Worm (Caenorhabditis elegans) whole organism, L1 larva: Measurements from ENCODE around the gene cdc-73.

Experiments used
- C04F5.9 ChIP-seq: sonication (generic microtip); optimal IDR thresholded peaks from 2 replicates; lab custom pipeline; 2016; ENCODE audit warnings: missing genetic modification characterization, missing compliant biosample characterization
- C16A3.4 ChIP-seq: fragments of 150-350 bp; optimal IDR thresholded peaks from 2 replicates; lab custom pipeline; 2014; ENCODE audit warnings: missing biosample characterization, missing genetic modification characterization
- alr-1 ChIP-seq: fragments of 200-800 bp; sonication (Bioruptor generic); optimal IDR thresholded peaks from 2 replicates; lab custom pipeline; 2018; ENCODE audit warnings: borderline replicate concordance, mild to moderate bottlenecking, missing genetic modification characterization, missing compliant biosample characterization
- aly-2 ChIP-seq: fragments of 150-350 bp; optimal IDR thresholded peaks from 2 replicates; lab custom pipeline; 2014; ENCODE audit warnings: missing biosample characterization, missing genetic modification characterization
- ceh-82 ChIP-seq, 3 experiments: fragments of 150-350 bp in 1 of 3; sonication (generic microtip) in 2 of 3; optimal IDR thresholded peaks; 2 replicates each; lab custom pipeline; 2014 to 2017; ENCODE audit warnings: missing biosample characterization in 3 of 3, missing genetic modification characterization in 3 of 3
- ceh-88 ChIP-seq: fragments of 200-800 bp; sonication (Bioruptor generic); IDR thresholded peaks from 2 replicates; pipeline ENCODE4 v1.3.6; 2022; ENCODE audit warnings: missing genetic modification characterization, missing compliant biosample characterization
- ces-1 ChIP-seq: fragments of 150-350 bp; optimal IDR thresholded peaks from 2 replicates; lab custom pipeline; 2014; ENCODE audit warnings: missing biosample characterization, missing genetic modification reagents, missing genetic modification characterization
- dsc-1 ChIP-seq: sonication (generic microtip); optimal IDR thresholded peaks from 2 replicates; lab custom pipeline; 2016; ENCODE audit warnings: mild to moderate bottlenecking, missing genetic modification characterization, missing compliant biosample characterization
- efl-1 ChIP-seq, 4 experiments: fragments of 150-350 bp; optimal IDR thresholded peaks in 3 of 4; peaks in 1 of 4; 1 replicate in 1 of 4; 2 replicates in 3 of 4; lab custom pipeline; 2014; ENCODE audit warnings: missing biosample characterization in 2 of 4, missing genetic modification characterization in 2 of 4, missing genetic modification reagents in 2 of 4
- efl-3 ChIP-seq: fragments of 200-800 bp; sonication (Bioruptor generic); optimal IDR thresholded peaks from 2 replicates; lab custom pipeline; 2018; ENCODE audit warnings: mild to moderate bottlenecking, missing genetic modification characterization, missing compliant biosample characterization
- egl-13 ChIP-seq: sonication (generic microtip); optimal IDR thresholded peaks from 2 replicates; lab custom pipeline; 2016; ENCODE audit warnings: missing genotype, missing genetic modification reagents, missing genetic modification characterization, missing compliant biosample characterization
- egl-27 ChIP-seq, 2 experiments: fragments of 150-350 bp in 1 of 2; sonication (generic microtip); optimal IDR thresholded peaks; 3 replicates each; lab custom pipeline; 2017 to 2018; ENCODE audit warnings: missing biosample characterization in 2 of 2, missing genetic modification characterization in 2 of 2, missing genetic modification reagents in 2 of 2
- elt-3 ChIP-seq, 6 experiments: fragments of 150-350 bp in 1 of 6; sonication (generic microtip); optimal IDR thresholded peaks; 2 replicates each; lab custom pipeline; 2017 to 2018; ENCODE audit warnings: missing biosample characterization in 6 of 6, missing genetic modification characterization in 6 of 6, inconsistent platforms in 1 of 6
- ets-5 ChIP-seq: fragments of 200-800 bp; sonication (Bioruptor generic); IDR thresholded peaks from 2 replicates; pipeline ENCODE4 v1.3.6; 2022; ENCODE audit warnings: missing genetic modification characterization, missing compliant biosample characterization
- fkh-8 ChIP-seq: sonication (generic microtip); optimal IDR thresholded peaks from 2 replicates; lab custom pipeline; 2016; ENCODE audit warnings: mild to moderate bottlenecking, missing genetic modification characterization, missing compliant biosample characterization
- fos-1 ChIP-seq: fragments of 150-350 bp; optimal IDR thresholded peaks from 2 replicates; lab custom pipeline; 2014; ENCODE audit warnings: missing biosample characterization, missing genetic modification characterization
- grh-1 ChIP-seq: fragments of 200-800 bp; sonication (Bioruptor generic); IDR thresholded peaks from 2 replicates; pipeline ENCODE4 v1.3.6; 2022; ENCODE audit warnings: missing genetic modification reagents, missing genetic modification characterization, missing compliant biosample characterization
- hlh-17 ChIP-seq: fragments of 200-800 bp; sonication (Bioruptor generic); optimal IDR thresholded peaks from 2 replicates; lab custom pipeline; 2018; ENCODE audit warnings: missing genetic modification characterization, mild to moderate bottlenecking, missing compliant biosample characterization, moderate library complexity, borderline replicate concordance
- hlh-4 ChIP-seq: sonication (generic microtip); optimal IDR thresholded peaks from 2 replicates; lab custom pipeline; 2016; ENCODE audit warnings: mild to moderate bottlenecking, missing genetic modification characterization, missing compliant biosample characterization
- hpl-2 ChIP-seq: fragments of 150-350 bp; optimal IDR thresholded peaks from 2 replicates; lab custom pipeline; 2014; ENCODE audit warnings: missing biosample characterization, missing genetic modification reagents, missing genetic modification characterization
- irx-1 ChIP-seq: sonication (generic microtip); optimal IDR thresholded peaks from 2 replicates; lab custom pipeline; 2016; ENCODE audit warnings: missing genetic modification characterization, missing compliant biosample characterization
- isw-1 ChIP-seq: fragments of 200-800 bp; sonication (Bioruptor generic); IDR thresholded peaks from 2 replicates; pipeline ENCODE4 v1.3.6; 2022; ENCODE audit warnings: missing genetic modification characterization, missing compliant biosample characterization
- lin-13 ChIP-seq: fragments of 150-350 bp; optimal IDR thresholded peaks from 2 replicates; lab custom pipeline; 2014; ENCODE audit warnings: missing biosample characterization, missing genetic modification reagents, missing genetic modification characterization
- lin-35 ChIP-seq, 2 experiments: fragments of 150-350 bp; optimal IDR thresholded peaks; 2 replicates each; lab custom pipeline; 2014; ENCODE audit warnings: missing biosample characterization in 2 of 2, missing genetic modification characterization in 2 of 2, missing genetic modification reagents in 2 of 2
- lin-39 ChIP-seq: fragments of 150-350 bp; optimal IDR thresholded peaks from 2 replicates; lab custom pipeline; 2014; ENCODE audit warnings: missing biosample characterization, missing genetic modification reagents, missing genetic modification characterization
- lir-3 ChIP-seq: sonication (generic microtip); optimal IDR thresholded peaks from 2 replicates; lab custom pipeline; 2016; ENCODE audit warnings: mild to moderate bottlenecking, missing genetic modification characterization, moderate library complexity, missing compliant biosample characterization; ENCODE audit not compliant: poor library complexity
- lsy-2 ChIP-seq, 2 experiments: fragments of 150-350 bp; optimal IDR thresholded peaks; 2 replicates each; lab custom pipeline; 2014; ENCODE audit warnings: missing biosample characterization in 2 of 2, missing genetic modification characterization in 2 of 2
- mdl-1 ChIP-seq, 2 experiments: fragments of 150-350 bp; optimal IDR thresholded peaks; 2 replicates each; lab custom pipeline; 2014 to 2017; ENCODE audit warnings: missing biosample characterization in 2 of 2, missing genetic modification characterization in 2 of 2, inconsistent platforms in 1 of 2
- mef-2 ChIP-seq: fragments of 150-350 bp; optimal IDR thresholded peaks from 2 replicates; lab custom pipeline; 2014; ENCODE audit warnings: missing biosample characterization, missing genetic modification characterization
- mep-1 ChIP-seq: fragments of 150-350 bp; optimal IDR thresholded peaks from 2 replicates; lab custom pipeline; 2014; ENCODE audit warnings: missing biosample characterization, missing genetic modification characterization
- nhr-19 ChIP-seq: fragments of 200-800 bp; sonication (Bioruptor generic); conservative IDR thresholded peaks from 2 replicates; pipeline ENCODE4 v1.3.6; 2022; ENCODE audit warnings: missing genetic modification characterization, missing compliant biosample characterization
- nhr-20 ChIP-seq: sonication (generic microtip); optimal IDR thresholded peaks from 2 replicates; lab custom pipeline; 2016; ENCODE audit warnings: mild to moderate bottlenecking, missing genetic modification characterization, missing compliant biosample characterization
- nhr-237 ChIP-seq: fragments of 150-350 bp; optimal IDR thresholded peaks from 2 replicates; lab custom pipeline; 2014; ENCODE audit warnings: missing biosample characterization, missing genetic modification characterization
- nhr-47 ChIP-seq: sonication (generic microtip); optimal IDR thresholded peaks from 2 replicates; lab custom pipeline; 2016; ENCODE audit warnings: mild to moderate bottlenecking, missing genetic modification characterization, moderate library complexity, missing compliant biosample characterization
- nhr-77 ChIP-seq: fragments of 150-350 bp; optimal IDR thresholded peaks from 2 replicates; lab custom pipeline; 2014; ENCODE audit warnings: missing biosample characterization, missing genetic modification characterization
- nhr-84 ChIP-seq: sonication (generic microtip); optimal IDR thresholded peaks from 2 replicates; lab custom pipeline; 2017; ENCODE audit warnings: missing biosample characterization, missing genetic modification characterization
- nhr-90 ChIP-seq: sonication (generic microtip); optimal IDR thresholded peaks from 2 replicates; lab custom pipeline; 2016; ENCODE audit warnings: mild to moderate bottlenecking, missing genetic modification characterization, missing compliant biosample characterization; ENCODE audit not compliant: poor library complexity
- snu-23 ChIP-seq: sonication (generic microtip); optimal IDR thresholded peaks from 2 replicates; lab custom pipeline; 2016; ENCODE audit warnings: missing genetic modification characterization, missing compliant biosample characterization
- sox-4 ChIP-seq: sonication (generic microtip); optimal IDR thresholded peaks from 2 replicates; lab custom pipeline; 2016; ENCODE audit warnings: missing genetic modification characterization, missing compliant biosample characterization
- sptf-1 ChIP-seq: fragments of 150-350 bp; optimal IDR thresholded peaks from 2 replicates; lab custom pipeline; 2014; ENCODE audit warnings: missing biosample characterization, missing genetic modification characterization
- sup-37 ChIP-seq: fragments of 200-800 bp; sonication (Bioruptor generic); optimal IDR thresholded peaks from 2 replicates; lab custom pipeline; 2018; ENCODE audit warnings: mild to moderate bottlenecking, missing genetic modification characterization, missing compliant biosample characterization
- tlp-1 ChIP-seq: fragments of 150-350 bp; optimal IDR thresholded peaks from 2 replicates; lab custom pipeline; 2014; ENCODE audit warnings: missing biosample characterization, missing genetic modification characterization
- unc-30 ChIP-seq: sonication (generic microtip); optimal IDR thresholded peaks from 2 replicates; lab custom pipeline; 2017; ENCODE audit warnings: missing biosample characterization, missing genetic modification characterization
- unc-86 ChIP-seq: sonication (generic microtip); optimal IDR thresholded peaks from 2 replicates; lab custom pipeline; 2016; ENCODE audit warnings: missing genetic modification characterization, missing compliant biosample characterization
- vab-15 ChIP-seq: sonication (generic microtip); optimal IDR thresholded peaks from 2 replicates; lab custom pipeline; 2017; ENCODE audit warnings: missing genotype, mild to moderate bottlenecking, missing genetic modification characterization, missing compliant biosample characterization
- xbp-1 ChIP-seq: sonication (generic microtip); optimal IDR thresholded peaks from 2 replicates; lab custom pipeline; 2016; ENCODE audit warnings: missing genetic modification characterization, missing compliant biosample characterization
- zag-1 ChIP-seq: fragments of 150-350 bp; optimal IDR thresholded peaks from 2 replicates; lab custom pipeline; 2014; ENCODE audit warnings: missing biosample characterization, missing genetic modification characterization
- zip-4 ChIP-seq: fragments of 200-800 bp; sonication (Bioruptor generic); optimal IDR thresholded peaks from 2 replicates; lab custom pipeline; 2018; ENCODE audit warnings: mild to moderate bottlenecking, missing genetic modification characterization, moderate library complexity, missing compliant biosample characterization
- ztf-11 ChIP-seq, 2 experiments: sonication (generic microtip); optimal IDR thresholded peaks; 2 replicates each; lab custom pipeline; 2016 to 2017; ENCODE audit warnings: missing genetic modification characterization in 2 of 2, missing biosample characterization in 1 of 2, missing compliant biosample characterization in 1 of 2
- ztf-4 ChIP-seq: fragments of 150-350 bp; optimal IDR thresholded peaks from 2 replicates; lab custom pipeline; 2014; ENCODE audit warnings: missing biosample characterization, missing genetic modification characterization

The cdc-73 gene

ce11 chrIV:4024159-4025004, 18.0 kb upstream of the cdc-73 start:
- TF ChIP-seq snu-23 (GFP tag; lab: Kevin White, UChicago) = peak; percentile 65
- TF ChIP-seq tlp-1 (tag; lab: Kevin White, UChicago) = no peak
- no peak for TF ChIP-seq hlh-4 (tag; lab: Kevin White, UChicago)
- TF ChIP-seq dsc-1 (tag; lab: Kevin White, UChicago) = peak; percentile 52
- TF ChIP-seq fos-1 (tag; lab: Kevin White, UChicago) = no peak
- TF ChIP-seq lin-39 (tag; lab: Kevin White, UChicago) = peak; percentile 29
- TF ChIP-seq sptf-1 (tag; lab: Kevin White, UChicago) = no peak
- peak; percentile 75 for TF ChIP-seq C16A3.4 (tag; lab: Kevin White, UChicago)
- TF ChIP-seq vab-15 (tag; lab: Kevin White, UChicago) = no peak
- TF ChIP-seq nhr-237 (tag; lab: Kevin White, UChicago) = no peak
- peak; percentile 44 for TF ChIP-seq xbp-1 (tag; lab: Kevin White, UChicago)
- no peak for TF ChIP-seq sox-4
- no peak for TF ChIP-seq efl-3
- TF ChIP-seq nhr-90 (tag; lab: Kevin White, UChicago) = peak; percentile 38
- peak; percentile 50 for TF ChIP-seq grh-1 (GFP tag; lab: Robert Waterston, UW)
- TF ChIP-seq ceh-82 (tag; optimal IDR thresholded peaks at IDR 0.05; lab: Kevin White, UChicago) = peak; percentile 29 to 77 (median 67)
- TF ChIP-seq lin-13 (GFP tag; lab: Kevin White, UChicago) = peak; percentile 76
- TF ChIP-seq egl-13 (tag; lab: Kevin White, UChicago) = peak; percentile 44
- peak in 1 of 2 experiments; percentile 94 for TF ChIP-seq mdl-1 (tag; optimal IDR thresholded peaks at IDR 0.05; lab: Kevin White, UChicago)
- TF ChIP-seq sup-37 (GFP tag; lab: Kevin White, UChicago) = peak; percentile 50
- peak; percentile 50 to 81 for TF ChIP-seq lsy-2 (tag; optimal IDR thresholded peaks at IDR 0.05; lab: Kevin White, UChicago)
- TF ChIP-seq nhr-77 (tag; lab: Kevin White, UChicago) = peak; percentile 79
- peak; percentile 67 to 72 for TF ChIP-seq efl-1 (optimal IDR thresholded peaks at IDR 0.05; lab: Kevin White, UChicago)
- TF ChIP-seq efl-1 (GFP tag; optimal IDR thresholded peaks at IDR 0.05 in 1 of 2; lab: Kevin White, UChicago) = peak; percentile 31 to 94
- peak; percentile 86 for TF ChIP-seq nhr-20
- peak in 1 of 2 experiments; percentile 35 for TF ChIP-seq ztf-11 (tag; optimal IDR thresholded peaks at IDR 0.05; lab: Kevin White, UChicago)
- TF ChIP-seq irx-1 = peak; percentile 31
- TF ChIP-seq nhr-84 = no peak
- peak; percentile 91 for TF ChIP-seq fkh-8 (tag; lab: Kevin White, UChicago)
- TF ChIP-seq ceh-88 = no peak
- TF ChIP-seq elt-3 (tag; optimal IDR thresholded peaks at IDR 0.05; lab: Kevin White, UChicago) = peak; percentile 50 to 68 (median 55)
- no peak for TF ChIP-seq C04F5.9 (tag; lab: Kevin White, UChicago)
- TF ChIP-seq isw-1 (GFP tag; lab: Robert Waterston, UW) = 0 out of 2 replicates have a peak, but pooled peaks have one; percentile 5
- TF ChIP-seq ets-5 (GFP tag; lab: Robert Waterston, UW) = no peak
- peak; percentile 0 for TF ChIP-seq ztf-4 (tag; lab: Kevin White, UChicago)
- TF ChIP-seq aly-2 (tag; lab: Kevin White, UChicago) = no peak
- no peak for TF ChIP-seq unc-30
- TF ChIP-seq egl-27 (tag; optimal IDR thresholded peaks at IDR 0.05; lab: Kevin White, UChicago) = no peak
- TF ChIP-seq lin-35 (GFP tag; optimal IDR thresholded peaks at IDR 0.05; lab: Kevin White, UChicago) = peak; percentile 48 to 79
- no peak for TF ChIP-seq zip-4 (GFP tag; lab: Kevin White, UChicago)
- peak; percentile 76 for TF ChIP-seq nhr-19 (GFP tag; lab: Robert Waterston, UW)
- TF ChIP-seq mef-2 = peak; percentile 58
- peak; percentile 30 for TF ChIP-seq lir-3 (tag; lab: Kevin White, UChicago)
- TF ChIP-seq hpl-2 (GFP tag; lab: Kevin White, UChicago) = no peak
- no peak for TF ChIP-seq alr-1 (tag; lab: Kevin White, UChicago)
- TF ChIP-seq hlh-17 (GFP tag; lab: Kevin White, UChicago) = no peak
- TF ChIP-seq mep-1 (tag; lab: Kevin White, UChicago) = peak; percentile 50
- TF ChIP-seq unc-86 (tag; lab: Kevin White, UChicago) = peak; percentile 0
- peak; percentile 77 for TF ChIP-seq nhr-47 (tag; lab: Kevin White, UChicago)
- no peak for TF ChIP-seq zag-1 (tag; lab: Kevin White, UChicago)
- no peak for TF ChIP-seq ces-1 (GFP tag; lab: Kevin White, UChicago)
